Worm (Caenorhabditis elegans) whole organism, L2 larva: Measurements from ENCODE around the gene clec-54.

ENCODE experiments used
- C34F6.9 ChIP-seq: fragments of 150-350 bp; optimal IDR thresholded peaks from 2 replicates; lab custom pipeline; 2014; ENCODE audit warnings: missing biosample characterization, missing genetic modification characterization
- F13H6.1 ChIP-seq: sonication (generic microtip); optimal IDR thresholded peaks from 2 replicates; lab custom pipeline; 2016; ENCODE audit warnings: missing genetic modification characterization, missing compliant biosample characterization
- R02D3.7 ChIP-seq: fragments of 150-350 bp; optimal IDR thresholded peaks from 2 replicates; lab custom pipeline; 2014; ENCODE audit warnings: missing biosample characterization, missing genetic modification characterization
- Y55F3AM.14 ChIP-seq: fragments of 200-800 bp; sonication (Bioruptor generic); optimal IDR thresholded peaks from 2 replicates; lab custom pipeline; 2018; ENCODE audit warnings: mild to moderate bottlenecking, missing genetic modification characterization, missing compliant biosample characterization
- ZK546.5 ChIP-seq: sonication (generic microtip); optimal IDR thresholded peaks from 2 replicates; lab custom pipeline; 2017; ENCODE audit warnings: missing biosample characterization, missing genetic modification characterization
- alr-1 ChIP-seq: fragments of 150-350 bp; optimal IDR thresholded peaks from 2 replicates; lab custom pipeline; 2014; ENCODE audit warnings: missing biosample characterization, missing genetic modification characterization
- ama-1 ChIP-seq: fragments of 150-350 bp; optimal IDR thresholded peaks from 2 replicates; lab custom pipeline; 2018; ENCODE audit warnings: inconsistent platforms
- blmp-1 ChIP-seq: sonication (generic microtip); optimal IDR thresholded peaks from 2 replicates; lab custom pipeline; 2017; ENCODE audit warnings: missing genetic modification characterization, mild to moderate bottlenecking, missing compliant biosample characterization, antibody characterized with exemption, moderate library complexity; ENCODE audit not compliant: insufficient read depth
- ceh-16 ChIP-seq: fragments of 150-350 bp; optimal IDR thresholded peaks from 2 replicates; lab custom pipeline; 2014; ENCODE audit warnings: missing biosample characterization, missing genetic modification characterization
- ceh-82 ChIP-seq: fragments of 150-350 bp; optimal IDR thresholded peaks from 2 replicates; lab custom pipeline; 2014; ENCODE audit warnings: missing biosample characterization, missing genetic modification characterization
- crh-2 ChIP-seq: sonication (generic microtip); optimal IDR thresholded peaks from 2 replicates; lab custom pipeline; 2017; ENCODE audit warnings: missing biosample characterization, missing genetic modification characterization
- elt-1 ChIP-seq: fragments of 150-350 bp; optimal IDR thresholded peaks from 2 replicates; lab custom pipeline; 2014; ENCODE audit warnings: missing biosample characterization, missing genetic modification characterization
- elt-3 ChIP-seq: sonication (generic microtip); optimal IDR thresholded peaks from 2 replicates; lab custom pipeline; 2017; ENCODE audit warnings: missing biosample characterization, missing genetic modification characterization
- fos-1 ChIP-seq: fragments of 150-350 bp; optimal IDR thresholded peaks from 2 replicates; lab custom pipeline; 2014; ENCODE audit warnings: missing biosample characterization, missing genetic modification characterization
- gmeb-1 ChIP-seq: fragments of 150-350 bp; optimal IDR thresholded peaks from 2 replicates; lab custom pipeline; 2014; ENCODE audit warnings: missing biosample characterization, missing genetic modification characterization
- lin-11 ChIP-seq: fragments of 150-350 bp; sonication (generic microtip); optimal IDR thresholded peaks from 2 replicates; lab custom pipeline; 2014; ENCODE audit warnings: missing biosample characterization, missing genetic modification characterization, inconsistent platforms, mixed read lengths
- lin-39 ChIP-seq: fragments of 150-350 bp; optimal IDR thresholded peaks from 2 replicates; lab custom pipeline; 2014; ENCODE audit warnings: missing biosample characterization, missing genetic modification reagents, missing genetic modification characterization
- mab-5 ChIP-seq: fragments of 150-350 bp; optimal IDR thresholded peaks from 2 replicates; lab custom pipeline; 2014; ENCODE audit warnings: missing biosample characterization, missing genetic modification characterization
- mdl-1 ChIP-seq, 2 experiments: fragments of 150-350 bp in 1 of 2; sonication (generic microtip) in 1 of 2; optimal IDR thresholded peaks; 2 replicates each; lab custom pipeline; 2017; ENCODE audit warnings: missing biosample characterization in 2 of 2, missing genetic modification characterization in 2 of 2
- nhr-10 ChIP-seq: sonication (generic microtip); optimal IDR thresholded peaks from 2 replicates; lab custom pipeline; 2017; ENCODE audit warnings: missing biosample characterization, missing genetic modification characterization
- nhr-11 ChIP-seq: fragments of 150-350 bp; optimal IDR thresholded peaks from 2 replicates; lab custom pipeline; 2014; ENCODE audit warnings: missing biosample characterization, missing genetic modification characterization
- nhr-129 ChIP-seq: fragments of 150-350 bp; optimal IDR thresholded peaks from 2 replicates; lab custom pipeline; 2014; ENCODE audit warnings: missing biosample characterization, missing genetic modification characterization
- nhr-23 ChIP-seq: fragments of 150-350 bp; optimal IDR thresholded peaks from 2 replicates; lab custom pipeline; 2014; ENCODE audit warnings: missing biosample characterization, missing genetic modification reagents, missing genetic modification characterization
- nhr-237 ChIP-seq: fragments of 150-350 bp; optimal IDR thresholded peaks from 2 replicates; lab custom pipeline; 2014; ENCODE audit warnings: missing biosample characterization, missing genetic modification characterization
- nhr-25 ChIP-seq: fragments of 150-350 bp; sonication (generic microtip); optimal IDR thresholded peaks from 3 replicates; lab custom pipeline; 2014; ENCODE audit warnings: missing biosample characterization, missing genetic modification characterization
- nhr-77 ChIP-seq: fragments of 150-350 bp; optimal IDR thresholded peaks from 2 replicates; lab custom pipeline; 2014; ENCODE audit warnings: missing biosample characterization, missing genetic modification characterization
- peb-1 ChIP-seq: fragments of 150-350 bp; optimal IDR thresholded peaks from 2 replicates; lab custom pipeline; 2014; ENCODE audit warnings: missing biosample characterization, missing genetic modification characterization
- sem-4 ChIP-seq: fragments of 150-350 bp; optimal IDR thresholded peaks from 2 replicates; lab custom pipeline; 2014; ENCODE audit warnings: missing biosample characterization, missing genetic modification reagents, missing genetic modification characterization
- sma-3 ChIP-seq: sonication (generic microtip); optimal IDR thresholded peaks from 2 replicates; lab custom pipeline; 2016; ENCODE audit warnings: missing genetic modification reagents, missing genetic modification characterization, missing compliant biosample characterization
- snpc-4 ChIP-seq: fragments of 150-350 bp; optimal IDR thresholded peaks from 2 replicates; lab custom pipeline; 2014; ENCODE audit warnings: missing biosample characterization, missing genetic modification characterization
- unc-39 ChIP-seq: fragments of 150-350 bp; optimal IDR thresholded peaks from 2 replicates; lab custom pipeline; 2014; ENCODE audit warnings: missing biosample characterization, missing genetic modification characterization
- unc-55 ChIP-seq: fragments of 150-350 bp; sonication (generic microtip); optimal IDR thresholded peaks from 3 replicates; lab custom pipeline; 2014; ENCODE audit warnings: missing biosample characterization, missing genetic modification reagents, missing genetic modification characterization
- zag-1 ChIP-seq: fragments of 150-350 bp; optimal IDR thresholded peaks from 2 replicates; lab custom pipeline; 2014; ENCODE audit warnings: missing biosample characterization, missing genetic modification characterization
- ztf-11 ChIP-seq: sonication (generic microtip); optimal IDR thresholded peaks from 2 replicates; lab custom pipeline; 2017; ENCODE audit warnings: missing biosample characterization, missing genetic modification characterization
- ztf-4 ChIP-seq: fragments of 150-350 bp; optimal IDR thresholded peaks from 2 replicates; lab custom pipeline; 2014; ENCODE audit warnings: missing biosample characterization, missing genetic modification characterization

Gene clec-54

ce11 chrV:14436195-14436594 is 40.5 kb upstream of the clec-54 start:
- TF ChIP-seq nhr-237 (tag; lab: Kevin White, UChicago) (no peak), R02D3.7 (tag; lab: Kevin White, UChicago) (no peak), nhr-23 (tag; lab: Kevin White, UChicago) (no peak), Y55F3AM.14 (GFP tag; lab: Kevin White, UChicago) (no peak), ztf-11 (tag; lab: Kevin White, UChicago) (no peak), nhr-25 (tag; lab: Kevin White, UChicago) (no peak), elt-3 (tag; lab: Kevin White, UChicago) (no peak), sem-4 (no peak), F13H6.1 (tag; lab: Kevin White, UChicago) (no peak), ceh-16 (no peak), elt-1 (tag; lab: Kevin White, UChicago) (no peak)

- TF ChIP-seq blmp-1 (tag; lab: Kevin White, UChicago), result no peak
- TF ChIP-seq gmeb-1 (tag; lab: Kevin White, UChicago), result no peak
- TF ChIP-seq peb-1 (tag; lab: Kevin White, UChicago), result no peak
- TF ChIP-seq ztf-4 (tag; lab: Kevin White, UChicago), result no peak
- no peak for TF ChIP-seq zag-1 (tag; lab: Kevin White, UChicago)
- no peak for TF ChIP-seq crh-2
- no peak for TF ChIP-seq ama-1 (lab: Kevin White, UChicago)
- TF ChIP-seq mab-5, result no peak
- TF ChIP-seq snpc-4, result no peak
- no peak for TF ChIP-seq ceh-82 (tag; lab: Kevin White, UChicago)
- TF ChIP-seq alr-1 (tag; lab: Kevin White, UChicago), result no peak
- TF ChIP-seq nhr-25 (tag; lab: Kevin White, UChicago), result no peak
- TF ChIP-seq nhr-77, result no peak
- no peak for TF ChIP-seq nhr-237 (tag; lab: Kevin White, UChicago)
- no peak for TF ChIP-seq elt-3 (tag; lab: Kevin White, UChicago)
- no peak for TF ChIP-seq nhr-10
- TF ChIP-seq unc-39, result no peak
- TF ChIP-seq C34F6.9 (tag; lab: Kevin White, UChicago), result no peak
- TF ChIP-seq sma-3, result no peak
- TF ChIP-seq nhr-11 (tag; lab: Kevin White, UChicago), result no peak
These were observed 39.3 kb upstream of the clec-54 start for ce11 chrV:14437355-14437754.

- TF ChIP-seq sem-4, result no peak
- no peak for TF ChIP-seq elt-1 (tag; lab: Kevin White, UChicago)
- TF ChIP-seq C34F6.9 (tag; lab: Kevin White, UChicago), result no peak
- no peak for TF ChIP-seq nhr-11 (tag; lab: Kevin White, UChicago)
- TF ChIP-seq unc-55 (GFP tag; lab: Kevin White, UChicago), result no peak
- no peak for TF ChIP-seq Y55F3AM.14 (GFP tag; lab: Kevin White, UChicago)
- TF ChIP-seq mdl-1 (tag; optimal IDR thresholded peaks at IDR 0.05; lab: Kevin White, UChicago), result no peak
- no peak for TF ChIP-seq lin-11
- no peak for TF ChIP-seq unc-39
- TF ChIP-seq ceh-82 (tag; lab: Kevin White, UChicago), result no peak
- TF ChIP-seq nhr-77, result no peak
- no peak for TF ChIP-seq lin-39 (tag; lab: Kevin White, UChicago)
These were observed 38.5 kb upstream of the clec-54 start for ce11 chrV:14438099-14438739.

- no peak for TF ChIP-seq lin-39 (tag; lab: Kevin White, UChicago)
- TF ChIP-seq sma-3, result no peak
- TF ChIP-seq blmp-1 (tag; lab: Kevin White, UChicago), result no peak
- TF ChIP-seq alr-1 (tag; lab: Kevin White, UChicago), result no peak
- no peak for TF ChIP-seq nhr-25 (tag; lab: Kevin White, UChicago)
- TF ChIP-seq ZK546.5, result no peak
- TF ChIP-seq Y55F3AM.14 (GFP tag; lab: Kevin White, UChicago), result no peak
- TF ChIP-seq peb-1 (tag; lab: Kevin White, UChicago), result no peak
- no peak for TF ChIP-seq mab-5
- TF ChIP-seq zag-1 (tag; lab: Kevin White, UChicago), result no peak
- TF ChIP-seq ztf-11 (tag; lab: Kevin White, UChicago), result no peak
- TF ChIP-seq, all 48 proteins: peak for 0
These were observed 37.5 kb upstream of the clec-54 start for ce11 chrV:14439236-14439635.

- TF ChIP-seq nhr-77 (no peak), fos-1 (tag; lab: Kevin White, UChicago) (no peak), nhr-23 (tag; lab: Kevin White, UChicago) (no peak), lin-11 (no peak), crh-2 (no peak), zag-1 (tag; lab: Kevin White, UChicago) (no peak), nhr-129 (no peak), nhr-25 (tag; lab: Kevin White, UChicago) (no peak), unc-55 (GFP tag; lab: Kevin White, UChicago) (no peak), C34F6.9 (tag; lab: Kevin White, UChicago) (no peak), nhr-237 (tag; lab: Kevin White, UChicago) (no peak)
These were observed 35.9 kb upstream of the clec-54 start, which contains the start of gene F23B12.4 for ce11 chrV:14440841-14441240. F23B12.4 (plus strand) TSS chrV:14441141.
